Fruit fly (Drosophila melanogaster): ENCODE data around the gene CG43179.

DNA sequence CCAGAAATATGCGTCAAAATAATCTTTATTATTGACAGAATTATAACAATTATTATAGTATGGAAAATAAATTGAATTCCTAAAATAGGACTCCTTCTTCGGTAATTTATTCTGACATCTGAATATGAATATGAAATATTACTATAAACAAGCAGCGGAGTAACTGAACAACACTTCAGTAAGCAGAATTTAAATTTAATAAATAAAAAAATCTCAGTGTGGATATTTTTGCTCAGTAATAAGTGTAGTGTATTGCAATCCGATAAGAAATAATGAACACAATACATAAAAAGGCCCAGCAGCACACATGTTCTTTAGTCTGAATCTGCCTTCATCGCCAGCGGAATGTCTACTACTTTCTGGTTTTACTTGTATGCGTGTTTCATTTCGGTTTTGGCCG lies at the start of gene CG43179:
- no peak for TF ChIP-seq CG32264 (GFP tag; optimal IDR thresholded peaks at IDR 0.05)
- TF ChIP-seq Abd-B (GFP tag; optimal IDR thresholded peaks at IDR 0.05): no peak
- TF ChIP-seq usp (GFP tag; optimal IDR thresholded peaks at IDR 0.05): no peak
- no peak for TF ChIP-seq Hr78 (GFP tag; optimal IDR thresholded peaks at IDR 0.05)
